Worm (Caenorhabditis elegans): Measurements from ENCODE around the gene F09C6.15.

DNA sequence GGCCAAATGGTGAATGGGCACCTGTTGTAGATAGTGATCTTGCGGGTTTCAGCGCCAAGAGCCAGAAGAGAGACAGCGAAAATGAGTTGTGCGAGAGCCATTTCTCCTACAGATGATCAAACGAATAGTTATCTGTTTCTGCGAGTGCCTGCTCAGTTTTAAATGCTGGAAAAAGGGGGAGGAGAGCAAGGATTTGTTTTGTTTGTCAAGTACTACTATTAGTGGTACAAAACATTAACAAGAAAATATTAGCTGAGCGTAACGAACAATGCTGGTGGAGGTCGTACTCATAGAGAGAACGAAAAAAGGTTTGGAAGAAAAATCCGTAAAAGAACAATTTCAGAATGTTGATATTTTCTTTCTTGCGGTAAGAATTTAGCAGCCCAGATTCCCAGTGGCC lies 22.2 kb upstream of the F09C6.15 start, which contains the start of gene thn-4:
- TF ChIP-seq nhr-237 (tag; optimal IDR thresholded peaks at IDR 0.05) (no peak), attf-4 (tag; optimal IDR thresholded peaks at IDR 0.05) (no peak), daf-16 (GFP tag; optimal IDR thresholded peaks at IDR 0.05) (no peak), daf-16 (tag; optimal IDR thresholded peaks at IDR 0.05) (no peak), aha-1 (tag) (no peak)
